Fruit fly (Drosophila melanogaster) whole organism, embryonic: Measurements from ENCODE around the gene CG11617.

Experiments
- ATbp ChIP-seq: fragments of 200-800 bp; sonication (Bioruptor generic); optimal IDR thresholded peaks from 2 replicates; lab custom pipeline; 2017; ENCODE audit warnings: missing biosample characterization, mild to moderate bottlenecking, missing genetic modification characterization, missing genetic modification reagents
- Abd-B ChIP-seq: fragments of 200-800 bp; sonication (Bioruptor generic); optimal IDR thresholded peaks from 2 replicates; lab custom pipeline; 2018; ENCODE audit warnings: missing biosample characterization, mild to moderate bottlenecking, missing genetic modification characterization, moderate library complexity
- Aef1 ChIP-seq: fragments of 200-800 bp; sonication (Bioruptor generic); IDR thresholded peaks from 3 replicates; pipeline ENCODE4 v1.3.6; 2022; ENCODE audit warnings: missing biosample characterization, missing genetic modification characterization
- Atf3 ChIP-seq: fragments of 200-800 bp; sonication (Bioruptor generic); optimal IDR thresholded peaks from 3 replicates; lab custom pipeline; 2016; ENCODE audit warnings: missing biosample characterization, missing genetic modification characterization
- B-H1 ChIP-seq: fragments of 200-800 bp; sonication (Bioruptor generic); IDR thresholded peaks from 3 replicates; pipeline ENCODE4 v1.3.6; 2022; ENCODE audit warnings: missing biosample characterization, missing genetic modification characterization
- CG10147 ChIP-seq: fragments of 200-800 bp; sonication (Bioruptor generic); optimal IDR thresholded peaks from 2 replicates; lab custom pipeline; 2019; ENCODE audit warnings: missing biosample characterization, mild to moderate bottlenecking, missing genetic modification characterization, moderate library complexity
- CG12744 ChIP-seq: fragments of 200-800 bp; sonication (Bioruptor generic); optimal IDR thresholded peaks from 2 replicates; lab custom pipeline; 2016; ENCODE audit warnings: missing biosample characterization, missing genetic modification characterization
- CG15073 ChIP-seq: fragments of 200-800 bp; sonication (Bioruptor generic); optimal IDR thresholded peaks from 2 replicates; lab custom pipeline; 2016; ENCODE audit warnings: missing biosample characterization, missing genetic modification characterization
- CG1647 ChIP-seq: fragments of 200-800 bp; sonication (Bioruptor generic); optimal IDR thresholded peaks from 3 replicates; lab custom pipeline; 2016; ENCODE audit warnings: missing biosample characterization, missing genetic modification characterization
- CG17385 ChIP-seq: fragments of 200-800 bp; sonication (Bioruptor generic); optimal IDR thresholded peaks from 3 replicates; lab custom pipeline; 2018; ENCODE audit warnings: missing biosample characterization, mild to moderate bottlenecking, missing genetic modification characterization
- CG18262 ChIP-seq: fragments of 200-800 bp; optimal IDR thresholded peaks from 3 replicates; lab custom pipeline; 2019; ENCODE audit warnings: missing biosample characterization, mild to moderate bottlenecking, missing genetic modification characterization, moderate library complexity
- CG18476 ChIP-seq: fragments of 200-800 bp; sonication (Bioruptor generic); optimal IDR thresholded peaks from 2 replicates; lab custom pipeline; 2016; ENCODE audit warnings: missing biosample characterization, mild to moderate bottlenecking, missing genetic modification characterization
- CG30431 ChIP-seq: fragments of 200-800 bp; sonication (Bioruptor generic); optimal IDR thresholded peaks from 2 replicates; lab custom pipeline; 2017; ENCODE audit warnings: missing biosample characterization, missing genetic modification characterization
- CG4424 ChIP-seq: fragments of 200-800 bp; sonication (Bioruptor generic); optimal IDR thresholded peaks from 3 replicates; lab custom pipeline; 2016; ENCODE audit warnings: missing biosample characterization, missing genetic modification characterization
- CG4707 ChIP-seq: fragments of 200-800 bp; sonication (Bioruptor generic); optimal IDR thresholded peaks from 2 replicates; lab custom pipeline; 2018; ENCODE audit warnings: missing biosample characterization, mild to moderate bottlenecking, missing genetic modification characterization, moderate library complexity
- CG4854 ChIP-seq: fragments of 200-800 bp; sonication (Bioruptor generic); optimal IDR thresholded peaks from 2 replicates; lab custom pipeline; 2016; ENCODE audit warnings: missing biosample characterization, missing genetic modification characterization, inconsistent platforms
- CG6254 ChIP-seq: fragments of 200-800 bp; sonication (Bioruptor generic); optimal IDR thresholded peaks from 3 replicates; lab custom pipeline; 2017; ENCODE audit warnings: mild to moderate bottlenecking, missing biosample characterization, missing genetic modification reagents, missing genetic modification characterization
- CG6272 ChIP-seq: fragments of 200-800 bp; sonication (Bioruptor generic); IDR thresholded peaks from 2 replicates; pipeline ENCODE4 v1.3.6; 2022; ENCODE audit warnings: missing biosample characterization, missing genetic modification characterization
- CG6654 ChIP-seq: fragments of 200-800 bp; sonication (Bioruptor generic); optimal IDR thresholded peaks from 2 replicates; lab custom pipeline; 2017; ENCODE audit warnings: missing biosample characterization, mild to moderate bottlenecking, missing genetic modification characterization
- CG7987 ChIP-seq: fragments of 200-800 bp; sonication (Bioruptor generic); optimal IDR thresholded peaks from 2 replicates; lab custom pipeline; 2018; ENCODE audit warnings: missing biosample characterization, mild to moderate bottlenecking, missing genetic modification characterization, moderate library complexity
- CG8290 ChIP-seq, 3 experiments: fragments of 200-800 bp; sonication (Bioruptor generic); optimal IDR thresholded peaks; 2 replicates each; lab custom pipeline; 2016 to 2019; ENCODE audit warnings: missing biosample characterization in 3 of 3, missing genetic modification characterization in 3 of 3, mild to moderate bottlenecking in 2 of 3, moderate library complexity in 1 of 3
- CG9727 ChIP-seq: fragments of 200-800 bp; sonication (Bioruptor generic); optimal IDR thresholded peaks from 3 replicates; lab custom pipeline; 2017; ENCODE audit warnings: missing biosample characterization, mild to moderate bottlenecking, missing genetic modification characterization
- Dad ChIP-seq: fragments of 200-800 bp; sonication (Bioruptor generic); optimal IDR thresholded peaks from 3 replicates; lab custom pipeline; 2016; ENCODE audit warnings: missing biosample characterization, missing genetic modification characterization
- Dbx ChIP-seq: fragments of 200-800 bp; sonication (Bioruptor generic); IDR thresholded peaks from 3 replicates; pipeline ENCODE4 v1.3.6; 2022; ENCODE audit warnings: missing biosample characterization, missing genetic modification characterization
- Gug ChIP-seq: fragments of 200-800 bp; sonication (Bioruptor generic); IDR thresholded peaks from 4 replicates; pipeline ENCODE4 v1.3.6; 2022; ENCODE audit warnings: missing biosample characterization, missing genetic modification characterization
- HLH54F ChIP-seq: fragments of 200-800 bp; sonication (Bioruptor generic); optimal IDR thresholded peaks from 3 replicates; lab custom pipeline; 2016; ENCODE audit warnings: missing biosample characterization, missing genetic modification characterization
- Med ChIP-seq: fragments of 200-800 bp; sonication (Bioruptor generic); peaks from one replicate; lab custom pipeline; 2016; ENCODE audit warnings: missing biosample characterization, missing genetic modification characterization, mild to moderate bottlenecking, inconsistent platforms, moderate library complexity
- Meics ChIP-seq: fragments of 200-800 bp; sonication (Bioruptor generic); optimal IDR thresholded peaks from 2 replicates; lab custom pipeline; 2017; ENCODE audit warnings: missing biosample characterization, mild to moderate bottlenecking, missing genetic modification characterization
- NC2α ChIP-seq: fragments of 200-800 bp; sonication (Bioruptor generic); optimal IDR thresholded peaks from 2 replicates; lab custom pipeline; 2016; ENCODE audit warnings: missing biosample characterization, missing genetic modification characterization
- Nf-YA ChIP-seq: fragments of 200-800 bp; sonication (Bioruptor generic); IDR thresholded peaks from 2 replicates; pipeline ENCODE4 v1.3.6; 2022; ENCODE audit warnings: missing biosample characterization, missing genetic modification characterization
- Optix ChIP-seq: fragments of 200-800 bp; sonication (Bioruptor generic); IDR thresholded peaks from 3 replicates; pipeline ENCODE4 v1.3.6; 2022; ENCODE audit warnings: missing biosample characterization, missing genetic modification characterization
- Sin3A ChIP-seq: fragments of >200 bp; optimal IDR thresholded peaks from 2 replicates; lab custom pipeline; 2018
- ara ChIP-seq: fragments of 200-800 bp; sonication (Bioruptor generic); IDR thresholded peaks from 2 replicates; pipeline ENCODE4 v1.3.6; 2022; ENCODE audit warnings: missing biosample characterization, missing genetic modification characterization
- cg ChIP-seq: fragments of 200-800 bp; sonication (Bioruptor generic); optimal IDR thresholded peaks from 3 replicates; lab custom pipeline; 2019; ENCODE audit warnings: missing biosample characterization, mild to moderate bottlenecking, missing genetic modification characterization, moderate library complexity
- crp ChIP-seq, 2 experiments: fragments of 200-800 bp; sonication (Bioruptor generic); optimal IDR thresholded peaks; 2 replicates in 1 of 2; 3 replicates in 1 of 2; lab custom pipeline; 2017; ENCODE audit warnings: missing biosample characterization in 2 of 2, missing genetic modification characterization in 2 of 2, mild to moderate bottlenecking in 1 of 2, moderate library complexity in 1 of 2
- cwo ChIP-seq: fragments of 200-800 bp; sonication (Bioruptor generic); optimal IDR thresholded peaks from 3 replicates; lab custom pipeline; 2017; ENCODE audit warnings: missing biosample characterization, missing genetic modification characterization, mild to moderate bottlenecking, moderate library complexity, missing genetic modification reagents
- dpn ChIP-seq, 2 experiments: fragments of 200-800 bp; sonication (Bioruptor generic); optimal IDR thresholded peaks; 3 replicates each; lab custom pipeline; 2016; ENCODE audit warnings: missing biosample characterization in 2 of 2, missing genetic modification characterization in 2 of 2
- eve ChIP-seq, 2 experiments: fragments of >200 bp; optimal IDR thresholded peaks; 2 replicates each; lab custom pipeline; 2017; ENCODE audit warnings: missing biosample characterization in 2 of 2, missing genetic modification characterization in 2 of 2
- fu2 ChIP-seq: fragments of 200-800 bp; sonication (Bioruptor generic); optimal IDR thresholded peaks from 2 replicates; lab custom pipeline; 2016; ENCODE audit warnings: missing biosample characterization, missing genetic modification characterization
- gsb-n ChIP-seq: fragments of 200-800 bp; sonication (Bioruptor generic); optimal IDR thresholded peaks from 3 replicates; lab custom pipeline; 2018; ENCODE audit warnings: missing biosample characterization, mild to moderate bottlenecking, missing genetic modification characterization
- jing ChIP-seq: fragments of 200-800 bp; sonication (Bioruptor generic); optimal IDR thresholded peaks from 2 replicates; lab custom pipeline; 2018; ENCODE audit warnings: missing biosample characterization, mild to moderate bottlenecking, missing genetic modification characterization
- knrl ChIP-seq: fragments of 200-800 bp; sonication (Bioruptor generic); IDR thresholded peaks from 3 replicates; pipeline ENCODE4 v1.3.6; 2022; ENCODE audit warnings: missing biosample characterization, missing genetic modification characterization; ENCODE audit not compliant: partially characterized antibody
- lbe ChIP-seq: fragments of 200-800 bp; sonication (Bioruptor generic); optimal IDR thresholded peaks from 2 replicates; lab custom pipeline; 2016; ENCODE audit warnings: missing biosample characterization, mild to moderate bottlenecking, missing genetic modification characterization
- lilli ChIP-seq: fragments of 200-800 bp; sonication (Bioruptor generic); optimal IDR thresholded peaks from 3 replicates; lab custom pipeline; 2016; ENCODE audit warnings: missing biosample characterization, missing genetic modification characterization
- nerfin-2 ChIP-seq: fragments of 200-800 bp; sonication (Bioruptor generic); IDR thresholded peaks from 2 replicates; pipeline ENCODE4 v1.3.6; 2022; ENCODE audit warnings: missing biosample characterization, missing genetic modification characterization; ENCODE audit not compliant: partially characterized antibody
- oc ChIP-seq: fragments of 200-800 bp; sonication (Bioruptor generic); optimal IDR thresholded peaks from 2 replicates; lab custom pipeline; 2018; ENCODE audit warnings: missing biosample characterization, mild to moderate bottlenecking, missing genetic modification characterization, moderate library complexity
- so ChIP-seq: fragments of 200-800 bp; sonication (Bioruptor generic); IDR thresholded peaks from 3 replicates; pipeline ENCODE4 v1.3.6; 2022; ENCODE audit warnings: missing biosample characterization, missing genetic modification characterization
- stwl ChIP-seq: fragments of 200-800 bp; sonication (Bioruptor generic); optimal IDR thresholded peaks from 3 replicates; lab custom pipeline; 2018; ENCODE audit warnings: missing biosample characterization, mild to moderate bottlenecking, missing genetic modification characterization, moderate library complexity
- usp ChIP-seq: fragments of >200 bp; optimal IDR thresholded peaks from 2 replicates; lab custom pipeline; 2017; ENCODE audit warnings: missing biosample characterization, missing genetic modification characterization

The CG11617 gene

DNA sequence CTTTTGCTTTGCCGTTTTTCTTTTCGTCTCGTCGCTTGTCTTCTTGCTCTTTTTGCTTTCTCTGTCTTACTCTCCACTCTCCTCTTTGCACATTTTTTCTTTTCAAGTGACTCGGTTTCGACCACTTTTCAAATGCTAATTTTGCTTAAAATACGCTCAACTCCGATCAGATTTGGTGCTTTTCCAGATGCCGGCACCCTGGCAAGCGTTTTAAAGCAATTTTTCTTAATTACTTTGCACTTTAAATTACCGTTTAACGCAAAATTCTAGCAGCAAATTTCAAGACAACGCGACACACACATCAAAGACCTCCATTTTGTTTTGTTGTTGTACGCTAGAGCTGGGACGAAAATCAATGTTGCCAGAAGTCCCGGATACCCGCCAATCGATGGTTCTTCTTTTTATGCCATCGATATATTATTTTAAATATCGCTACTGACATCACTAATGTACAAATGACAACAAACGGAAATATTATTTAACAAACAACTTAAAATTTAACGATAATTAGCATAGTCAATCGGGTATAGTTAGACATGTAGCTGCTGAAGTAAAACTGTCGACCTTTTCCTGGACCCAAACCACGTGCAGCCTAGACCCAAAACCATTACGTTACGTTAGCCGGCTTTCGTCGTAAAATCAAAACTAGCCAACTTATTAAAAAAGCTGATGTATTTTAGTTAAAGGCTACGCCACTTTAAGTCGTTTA, 43.6 kb upstream of the CG11617 start, which contains the start of gene kis (continued):
- TF ChIP-seq Med: peak; percentile 91
- peak; percentile 87 for TF ChIP-seq Aef1 (GFP tag; lab: Robert Waterston, UW)
- TF ChIP-seq Meics (GFP tag; lab: Kevin White, UChicago): peak; percentile 30
- TF ChIP-seq CG4707 (GFP tag; lab: Kevin White, UChicago): peak; percentile 35
- no peak for TF ChIP-seq eve (GFP tag; optimal IDR thresholded peaks at IDR 0.05; lab: Kevin White, UChicago)
- peak; percentile 43 for TF ChIP-seq Dad (GFP tag; lab: Kevin White, UChicago)
- TF ChIP-seq lbe: peak; percentile 26
- TF ChIP-seq CG4424 (GFP tag; lab: Kevin White, UChicago): peak; percentile 20
- no peak for TF ChIP-seq jing (GFP tag; lab: Kevin White, UChicago)
- peak; percentile 0 for TF ChIP-seq NC2α (GFP tag; lab: Kevin White, UChicago)
- TF ChIP-seq oc (tag; lab: Kevin White, UChicago): no peak
- TF ChIP-seq crp (GFP tag; optimal IDR thresholded peaks at IDR 0.05; lab: Kevin White, UChicago): peak in 1 of 2 experiments; percentile 3
- TF ChIP-seq fu2: peak; percentile 20
- peak; percentile 73 for TF ChIP-seq stwl (tag; lab: Kevin White, UChicago)
- TF ChIP-seq Atf3: no peak
- TF ChIP-seq HLH54F (GFP tag; lab: Kevin White, UChicago): peak; percentile 60
- TF ChIP-seq CG6254 (GFP tag; lab: Kevin White, UChicago): no peak
- peak; percentile 17 for TF ChIP-seq CG12744 (GFP tag; lab: Kevin White, UChicago)
- peak; percentile 76 for TF ChIP-seq lilli (GFP tag; lab: Kevin White, UChicago)
- TF ChIP-seq CG18476 (GFP tag; lab: Kevin White, UChicago): peak; percentile 2
- TF ChIP-seq CG15073 (GFP tag; lab: Kevin White, UChicago): no peak
- TF ChIP-seq CG6654 (GFP tag; lab: Kevin White, UChicago): no peak
- peak; percentile 98 for TF ChIP-seq knrl (GFP tag; lab: Robert Waterston, UW)
- peak; percentile 30 for TF ChIP-seq CG4854 (GFP tag; lab: Kevin White, UChicago)
- no peak for TF ChIP-seq Nf-YA
- peak; percentile 36 for TF ChIP-seq cwo (GFP tag; lab: Kevin White, UChicago)
- TF ChIP-seq Gug (GFP tag; lab: Robert Waterston, UW): no peak; the same call in 3 of the 4 replicates
- TF ChIP-seq dpn (GFP tag; optimal IDR thresholded peaks at IDR 0.05; lab: Kevin White, UChicago): peak; percentile 27 to 63
- no peak for TF ChIP-seq ara (GFP tag; lab: Robert Waterston, UW)
- TF ChIP-seq B-H1 (GFP tag; lab: Robert Waterston, UW): no peak
- TF ChIP-seq CG9727: peak; percentile 41
- peak; percentile 47 for TF ChIP-seq CG10147
- TF ChIP-seq CG17385 (GFP tag; lab: Kevin White, UChicago): peak; percentile 1
- TF ChIP-seq CG1647 (GFP tag; lab: Kevin White, UChicago): peak; percentile 3
- TF ChIP-seq CG30431 (GFP tag; lab: Kevin White, UChicago): no peak
- TF ChIP-seq so: peak; percentile 41; the same call in 1 of the 3 replicates
- no peak for TF ChIP-seq ATbp (GFP tag; lab: Kevin White, UChicago)
- peak; percentile 25 for TF ChIP-seq CG18262 (tag; lab: Kevin White, UChicago)
- peak; percentile 95 for TF ChIP-seq Sin3A (lab: Kevin White, UChicago)
- peak; percentile 66 for TF ChIP-seq CG6272
- peak; percentile 25 for TF ChIP-seq CG7987 (GFP tag; lab: Kevin White, UChicago)
- TF ChIP-seq CG8290 (GFP tag; optimal IDR thresholded peaks at IDR 0.05; lab: Kevin White, UChicago): peak; percentile 49
- peak in 1 of 2 experiments; percentile 60 for TF ChIP-seq CG8290 (tag; optimal IDR thresholded peaks at IDR 0.05; lab: Kevin White, UChicago)
- peak; percentile 47 for TF ChIP-seq cg (GFP tag; lab: Kevin White, UChicago)
- TF ChIP-seq Dbx: peak; percentile 73; the same call in 2 of the 3 replicates
- TF ChIP-seq Optix (GFP tag; lab: Robert Waterston, UW): no peak
- no peak for TF ChIP-seq usp (GFP tag; lab: Kevin White, UChicago)
- TF ChIP-seq nerfin-2 (GFP tag; lab: Robert Waterston, UW): peak; percentile 80
- TF ChIP-seq gsb-n (tag; lab: Kevin White, UChicago): peak; percentile 68
- peak; percentile 57 for TF ChIP-seq Abd-B (GFP tag; lab: Kevin White, UChicago)
